Fruit fly (Drosophila melanogaster): ENCODE results near the gene Dyro.

dm6 chr3L:11305316-11305715, 9.6 kb upstream of the Dyro start:
- TF ChIP-seq CG10147 (GFP tag; optimal IDR thresholded peaks at IDR 0.05) = no peak
- no peak for TF ChIP-seq CG6654 (GFP tag; optimal IDR thresholded peaks at IDR 0.05)
- TF ChIP-seq row (GFP tag; IDR thresholded peaks at IDR 0.05) = no peak
- no peak for TF ChIP-seq slbo (GFP tag; IDR thresholded peaks at IDR 0.05)
- no peak for TF ChIP-seq Blimp-1 (GFP tag; optimal IDR thresholded peaks at IDR 0.05)
- TF ChIP-seq sima (GFP tag; optimal IDR thresholded peaks at IDR 0.05) = no peak
- no peak for TF ChIP-seq cwo (GFP tag; optimal IDR thresholded peaks at IDR 0.05)
- TF ChIP-seq Bgb (GFP tag; IDR thresholded peaks at IDR 0.05; ENCODE audit: partially characterized antibody) = no peak
- no peak for TF ChIP-seq CG10462 (GFP tag; optimal IDR thresholded peaks at IDR 0.05)
- TF ChIP-seq ftz-f1 (GFP tag; optimal IDR thresholded peaks at IDR 0.05) = no peak
- no peak for TF ChIP-seq CG31441 (GFP tag; IDR thresholded peaks at IDR 0.05)
- no peak for TF ChIP-seq pros (GFP tag; optimal IDR thresholded peaks at IDR 0.05)
- no peak for TF ChIP-seq Hr39 (optimal IDR thresholded peaks at IDR 0.05)

Data from whole organism, embryonic.